Worm (Caenorhabditis elegans): ENCODE results near the gene spat-3.

Gene spat-3

DNA sequence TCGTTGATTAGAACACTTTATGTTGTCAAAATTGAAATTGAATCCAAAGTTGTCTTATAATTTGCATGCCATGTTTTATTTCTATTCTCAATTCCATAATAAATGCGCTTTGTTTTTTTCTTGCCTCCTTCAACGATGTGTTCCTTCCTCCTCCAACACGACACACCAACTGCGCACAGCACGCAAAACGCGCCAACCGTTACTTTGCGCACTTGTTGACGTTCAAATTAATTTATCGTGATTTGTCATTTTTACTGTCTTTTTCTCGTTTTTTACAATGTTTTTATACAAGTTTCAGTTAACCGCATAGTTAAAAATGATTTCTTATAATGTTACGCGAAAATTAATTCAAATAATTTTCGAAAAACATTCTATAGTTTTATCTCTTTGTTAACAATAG is 17.8 kb downstream of the spat-3 start:
- TF ChIP-seq mep-1 (tag; optimal IDR thresholded peaks at IDR 0.05) = peak; percentile 48
- TF ChIP-seq ces-1 (GFP tag; optimal IDR thresholded peaks at IDR 0.05) = peak; percentile 68
- TF ChIP-seq nhr-28 (tag; optimal IDR thresholded peaks at IDR 0.05) = no peak
- TF ChIP-seq lin-13 (tag; optimal IDR thresholded peaks at IDR 0.05) = peak; percentile 63
- TF ChIP-seq sem-2 (GFP tag; optimal IDR thresholded peaks at IDR 0.05) = no peak
- TF ChIP-seq lsy-2 (tag; optimal IDR thresholded peaks at IDR 0.05) = peak; percentile 41
- peak; percentile 18 for TF ChIP-seq hlh-1 (tag; optimal IDR thresholded peaks at IDR 0.05)
- no peak for TF ChIP-seq lin-32 (GFP tag; optimal IDR thresholded peaks at IDR 0.05)
- no peak for TF ChIP-seq blmp-1 (tag; optimal IDR thresholded peaks at IDR 0.05)
- TF ChIP-seq elt-3 (tag; optimal IDR thresholded peaks at IDR 0.05) = no peak

DNA sequence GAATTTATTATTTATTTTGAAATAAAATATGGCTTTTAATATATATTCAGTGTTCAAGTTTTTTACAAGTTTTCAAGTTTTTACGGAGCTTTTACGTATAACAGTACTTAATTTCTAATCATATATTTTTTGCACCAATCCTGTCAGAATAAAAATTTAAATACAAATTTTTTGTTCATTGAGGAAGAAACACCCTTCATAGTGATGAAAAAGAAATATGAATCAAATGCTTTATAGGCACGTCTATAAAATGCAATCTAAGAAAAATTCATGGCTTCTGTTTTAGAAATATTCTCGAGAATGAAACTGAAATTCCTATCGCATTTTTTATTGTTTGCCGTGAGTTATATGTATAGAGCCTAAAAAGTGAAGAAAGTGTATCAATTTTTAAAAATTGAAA is 19.1 kb downstream of the spat-3 start, which contains the start of gene C05E11.2:
C05E11.2 (plus strand) TSS at position 301 of the 400 bp plus-strand sequence.
- TF ChIP-seq sem-2 (GFP tag; optimal IDR thresholded peaks at IDR 0.05) (no peak), nhr-28 (tag; optimal IDR thresholded peaks at IDR 0.05) (no peak), bed-3 (GFP tag; optimal IDR thresholded peaks at IDR 0.05) (no peak), ham-2 (GFP tag; optimal IDR thresholded peaks at IDR 0.05) (no peak)

DNA sequence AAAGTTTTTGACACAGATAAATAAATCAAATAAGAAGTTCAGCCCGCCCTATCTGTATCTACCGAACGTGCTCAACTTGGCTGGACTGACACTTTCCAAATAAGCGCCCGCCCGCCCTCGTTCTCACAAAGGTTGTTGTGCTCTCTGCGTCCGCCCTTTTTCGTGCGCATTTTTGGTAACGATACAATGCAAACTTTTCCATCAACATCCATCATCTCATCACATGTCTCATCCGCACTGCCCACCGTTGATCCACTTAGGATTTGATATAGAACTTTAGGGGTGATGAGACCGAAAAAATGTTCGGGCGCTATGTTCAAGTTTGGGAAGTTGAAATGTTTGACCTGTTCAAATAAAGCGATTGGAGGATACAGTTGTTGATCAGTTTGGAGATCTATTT is 20.1 kb downstream of the spat-3 start, which contains the start of gene C05E11.7:
C05E11.7 (minus strand) TSS at position 101 of the 400 bp plus-strand sequence.
- TF ChIP-seq lin-13 (tag; optimal IDR thresholded peaks at IDR 0.05) (no peak), unc-39 (tag; optimal IDR thresholded peaks at IDR 0.05) (no peak), M03D4.4 (tag; optimal IDR thresholded peaks at IDR 0.05) (no peak), elt-1 (tag; optimal IDR thresholded peaks at IDR 0.05; ENCODE audit: borderline replicate concordance, insufficient read depth) (no peak), tbx-8 (GFP tag; optimal IDR thresholded peaks at IDR 0.05) (no peak), ztf-11 (tag; optimal IDR thresholded peaks at IDR 0.05) (no peak)

DNA sequence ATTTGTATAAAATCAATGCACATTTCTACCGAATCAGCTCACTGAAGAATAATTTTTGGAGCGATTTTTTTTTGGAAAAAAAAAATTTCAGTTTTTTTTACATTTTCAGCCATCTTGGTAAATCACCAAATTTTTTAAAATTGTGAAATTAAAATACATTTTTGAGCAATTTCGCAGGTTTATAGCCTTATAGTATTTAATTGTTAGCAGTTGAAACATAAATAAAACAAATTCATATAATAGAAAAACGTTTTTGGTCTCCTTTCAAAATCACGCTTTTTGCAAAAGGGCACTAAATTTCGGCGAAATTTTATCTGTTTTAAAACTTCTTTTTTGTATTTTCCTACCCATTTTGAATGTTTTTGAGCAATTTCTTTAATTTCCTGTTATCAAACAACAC is 27.1 kb downstream of the spat-3 start:
- no peak for TF ChIP-seq bed-3 (GFP tag; optimal IDR thresholded peaks at IDR 0.05)
- TF ChIP-seq flh-1 (GFP tag; optimal IDR thresholded peaks at IDR 0.05) = no peak
- no peak for TF ChIP-seq nhr-76 (tag; optimal IDR thresholded peaks at IDR 0.05)
- TF ChIP-seq sptf-1 (tag; optimal IDR thresholded peaks at IDR 0.05) = no peak
- no peak for TF ChIP-seq ceh-83 (GFP tag; optimal IDR thresholded peaks at IDR 0.05)

DNA sequence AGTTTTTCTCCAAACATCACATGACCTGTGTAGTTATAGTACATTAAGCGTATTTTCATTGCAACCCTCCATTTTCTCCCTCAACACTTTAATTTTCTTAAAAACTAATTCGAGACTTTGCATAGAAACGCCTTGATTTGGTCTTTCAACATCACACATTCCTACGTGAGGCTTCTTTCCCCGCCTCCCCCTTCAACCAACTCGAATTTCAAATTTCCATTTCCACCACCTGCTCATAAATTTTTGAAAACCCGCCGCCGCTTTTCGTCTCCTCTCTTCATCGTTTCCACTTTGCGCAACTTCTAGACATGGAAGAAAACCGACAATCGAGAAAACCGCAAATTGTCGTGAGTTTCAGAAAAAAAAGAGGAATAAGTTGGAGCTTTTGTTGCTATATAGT is 27.8 kb downstream of the spat-3 start, which contains the start of gene C05E11.3:
C05E11.3 (plus strand) TSS at position 301 of the 400 bp plus-strand sequence.
- TF ChIP-seq cnd-1 (tag; optimal IDR thresholded peaks at IDR 0.05) = no peak
- no peak for TF ChIP-seq hlh-1 (tag; optimal IDR thresholded peaks at IDR 0.05)
- TF ChIP-seq lin-32 (GFP tag; optimal IDR thresholded peaks at IDR 0.05) = no peak
- no peak for TF ChIP-seq bed-3 (GFP tag; optimal IDR thresholded peaks at IDR 0.05)
- no peak for TF ChIP-seq ceh-83 (GFP tag; optimal IDR thresholded peaks at IDR 0.05)
- no peak for TF ChIP-seq ham-2 (GFP tag; optimal IDR thresholded peaks at IDR 0.05)
- no peak for TF ChIP-seq M03D4.4 (tag; optimal IDR thresholded peaks at IDR 0.05)
- no peak for TF ChIP-seq ceh-43 (GFP tag; optimal IDR thresholded peaks at IDR 0.05)
- TF ChIP-seq lin-13 (tag; optimal IDR thresholded peaks at IDR 0.05) = no peak
- TF ChIP-seq ceh-39 (tag; optimal IDR thresholded peaks at IDR 0.05) = no peak
- no peak for TF ChIP-seq pha-4 (tag; optimal IDR thresholded peaks at IDR 0.05)
- no peak for TF ChIP-seq flh-1 (GFP tag; optimal IDR thresholded peaks at IDR 0.05)
- TF ChIP-seq nhr-237 (tag; optimal IDR thresholded peaks at IDR 0.05) = no peak
- TF ChIP-seq mab-5 (tag; optimal IDR thresholded peaks at IDR 0.05) = no peak
- no peak for TF ChIP-seq ztf-11 (tag; optimal IDR thresholded peaks at IDR 0.05)
- no peak for TF ChIP-seq mep-1 (tag; optimal IDR thresholded peaks at IDR 0.05)

DNA sequence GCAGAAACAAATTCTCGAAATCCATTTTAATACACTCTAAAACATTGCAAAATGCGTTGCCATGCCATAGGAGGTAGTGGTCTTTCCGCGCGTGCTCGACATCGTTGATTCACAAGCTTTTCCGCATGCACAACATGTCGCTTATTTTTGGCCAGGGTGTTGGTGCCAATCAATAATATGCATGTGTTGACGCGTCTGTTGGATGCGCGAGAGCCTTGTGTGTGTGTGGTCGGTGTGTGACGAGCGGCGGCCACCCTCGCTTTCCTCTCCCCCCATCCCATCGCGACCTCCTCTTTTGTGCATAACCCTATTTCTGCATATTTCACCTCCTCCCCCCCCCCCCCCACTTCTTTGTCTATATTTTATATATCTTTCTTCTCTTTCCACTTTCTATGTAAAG is 29.5 kb downstream of the spat-3 start:
- peak; percentile 37 for TF ChIP-seq ces-1 (GFP tag; optimal IDR thresholded peaks at IDR 0.05)
- TF ChIP-seq mls-2 (tag; optimal IDR thresholded peaks at IDR 0.05) = peak; percentile 71
- no peak for TF ChIP-seq flh-1 (GFP tag; optimal IDR thresholded peaks at IDR 0.05)
- TF ChIP-seq sptf-1 (tag; optimal IDR thresholded peaks at IDR 0.05) = peak; percentile 69
- TF ChIP-seq cnd-1 (tag; optimal IDR thresholded peaks at IDR 0.05) = peak; percentile 52
- TF ChIP-seq drap-1 (GFP tag; optimal IDR thresholded peaks at IDR 0.05) = peak; percentile 17
- TF ChIP-seq mab-5 (tag; optimal IDR thresholded peaks at IDR 0.05) = no peak
